Fruit fly (Drosophila melanogaster): ENCODE data around the gene CG9471.

Gene CG9471

DNA sequence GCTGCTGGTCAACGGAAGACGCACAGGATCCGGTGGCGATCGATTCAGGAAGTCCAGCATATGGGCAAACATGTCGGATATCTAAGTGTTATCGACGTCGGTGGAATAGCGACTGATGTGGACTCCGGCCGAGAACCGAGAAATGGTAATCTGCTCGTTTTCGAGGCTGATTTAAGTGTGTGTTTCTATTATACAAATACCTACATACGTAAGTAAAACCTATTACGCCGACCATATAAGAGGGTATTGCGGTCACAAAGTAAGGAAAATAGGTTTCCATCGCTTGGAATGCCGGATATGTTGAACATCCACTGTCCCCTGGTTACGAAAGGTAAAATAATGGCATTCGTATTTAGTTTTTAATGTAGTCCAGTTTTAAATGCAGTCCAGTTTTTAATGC, 47.0 kb upstream of the CG9471 start, which contains the start of gene CG9459:
Gene CG9459, minus strand, starts transcription at position 101 of the 400 bp plus-strand sequence.
- no peak for TF ChIP-seq jim (GFP tag; optimal IDR thresholded peaks at IDR 0.05)

DNA sequence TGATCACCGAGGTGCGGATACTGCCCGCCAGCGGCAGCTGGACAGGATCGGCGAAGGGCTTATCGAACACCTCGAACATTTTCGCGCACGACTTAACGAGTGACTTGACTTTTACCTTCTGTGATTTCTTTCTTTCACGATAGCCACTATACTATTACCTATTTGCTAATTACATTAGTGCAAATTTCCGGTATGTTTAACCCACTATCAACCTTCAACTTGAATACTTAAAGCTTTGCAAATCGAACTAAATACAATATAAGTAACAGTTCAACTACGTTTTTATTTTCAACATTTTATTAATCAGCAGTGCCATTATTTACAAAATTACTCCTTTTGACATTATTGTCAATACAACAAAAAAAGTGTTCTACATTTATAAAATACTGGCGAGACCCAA, 45.5 kb upstream of the CG9471 start, which contains the start of gene CG16904:
Gene CG16904, minus strand, starts transcription at position 101 of the 400 bp plus-strand sequence.
- TF ChIP-seq Rel (GFP tag; optimal IDR thresholded peaks at IDR 0.05) (no peak), Rel (tag; optimal IDR thresholded peaks at IDR 0.05) (no peak), Jra (GFP tag; optimal IDR thresholded peaks at IDR 0.05) (no peak), psq (GFP tag; optimal IDR thresholded peaks at IDR 0.05) (no peak), pan (optimal IDR thresholded peaks at IDR 0.05) (no peak), rgr (GFP tag; optimal IDR thresholded peaks at IDR 0.05) (no peak), jim (GFP tag; optimal IDR thresholded peaks at IDR 0.05) (no peak), sage (GFP tag; optimal IDR thresholded peaks at IDR 0.05) (no peak), Vsx2 (GFP tag; optimal IDR thresholded peaks at IDR 0.05; ENCODE audit: partially characterized antibody) (no peak), tai (GFP tag; optimal IDR thresholded peaks at IDR 0.05) (no peak), dmrt93B (GFP tag; optimal IDR thresholded peaks at IDR 0.05) (no peak), dl (GFP tag; optimal IDR thresholded peaks at IDR 0.05; ENCODE audit: insufficient read depth in 1 of 2, partially characterized antibody in 2 of 2) (no peak), fru (GFP tag; optimal IDR thresholded peaks at IDR 0.05) (no peak), dsf (GFP tag; optimal IDR thresholded peaks at IDR 0.05; ENCODE audit: borderline replicate concordance) (no peak), N (GFP tag; optimal IDR thresholded peaks at IDR 0.05) (no peak), Dif (GFP tag; optimal IDR thresholded peaks at IDR 0.05; ENCODE audit: partially characterized antibody) (no peak), Myc (optimal IDR thresholded peaks at IDR 0.05) (no peak), Hr78 (GFP tag; optimal IDR thresholded peaks at IDR 0.05) (no peak), lola (GFP tag; optimal IDR thresholded peaks at IDR 0.05) (no peak), Hnf4 (GFP tag; optimal IDR thresholded peaks at IDR 0.05) (no peak), Abd-B (GFP tag; optimal IDR thresholded peaks at IDR 0.05) (no peak)

DNA sequence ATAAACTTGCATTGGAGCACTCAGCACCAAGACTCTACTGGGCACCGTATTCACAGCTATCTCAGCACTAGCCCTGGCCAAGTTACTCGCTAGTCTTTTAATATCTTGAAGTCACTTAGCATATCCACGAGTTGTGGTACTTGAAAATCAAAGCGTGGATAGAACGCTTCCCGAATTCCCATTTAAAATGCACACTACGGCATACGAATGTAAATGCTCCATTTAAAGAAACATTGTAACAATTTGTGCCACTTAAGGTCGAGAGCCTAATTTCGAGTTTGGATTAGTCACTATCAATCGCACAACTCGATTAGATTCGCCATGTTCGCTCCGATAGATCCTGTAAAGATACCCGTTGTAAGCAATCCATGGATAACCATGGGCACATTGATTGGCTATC, 42.5 kb upstream of the CG9471 start, which contains the start of gene eloF:
Gene eloF, plus strand, starts transcription at position 301 of the 400 bp plus-strand sequence.
- TF ChIP-seq N (GFP tag; optimal IDR thresholded peaks at IDR 0.05) = no peak
- no peak for TF ChIP-seq Sp1 (GFP tag; optimal IDR thresholded peaks at IDR 0.05)
- TF ChIP-seq OdsH (GFP tag; optimal IDR thresholded peaks at IDR 0.05) = no peak
- no peak for TF ChIP-seq lola (GFP tag; optimal IDR thresholded peaks at IDR 0.05)
- no peak for TF ChIP-seq br (GFP tag; optimal IDR thresholded peaks at IDR 0.05)
- no peak for TF ChIP-seq HLH106 (tag; optimal IDR thresholded peaks at IDR 0.05)

DNA sequence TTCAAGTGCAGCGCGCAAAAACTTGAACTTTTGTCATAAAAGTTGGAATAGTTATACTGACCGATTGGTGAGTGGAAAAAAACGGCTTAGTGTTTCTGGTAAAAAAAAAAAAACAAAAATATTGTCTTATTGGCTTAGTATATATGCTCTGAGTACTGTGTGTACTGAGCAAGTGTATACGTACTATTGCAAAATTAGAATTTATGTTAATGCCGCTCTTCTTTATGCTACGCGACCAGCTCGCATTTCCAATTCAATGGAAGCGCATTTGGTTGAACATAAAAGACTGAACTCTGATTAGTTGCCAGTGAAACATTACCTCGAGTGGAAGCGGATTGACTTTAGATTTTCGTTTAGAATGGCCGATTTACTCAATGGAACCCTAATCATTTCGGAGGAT, 41.1 kb upstream of the CG9471 start, which contains the start of gene CG8534:
Gene CG8534, plus strand, starts transcription at position 301 of the 400 bp plus-strand sequence.
- TF ChIP-seq Hr83 (GFP tag; optimal IDR thresholded peaks at IDR 0.05; ENCODE audit: poor library complexity, severe bottlenecking) = no peak
- no peak for TF ChIP-seq psq (GFP tag; optimal IDR thresholded peaks at IDR 0.05)
- TF ChIP-seq Vsx2 (GFP tag; optimal IDR thresholded peaks at IDR 0.05; ENCODE audit: partially characterized antibody) = no peak
- TF ChIP-seq Jra (GFP tag; optimal IDR thresholded peaks at IDR 0.05) = no peak
- TF ChIP-seq Abd-B (GFP tag; optimal IDR thresholded peaks at IDR 0.05) = no peak
- TF ChIP-seq GATAd (GFP tag; optimal IDR thresholded peaks at IDR 0.05) = no peak
- no peak for TF ChIP-seq CrebA (GFP tag; optimal IDR thresholded peaks at IDR 0.05; ENCODE audit: borderline replicate concordance)
- no peak for TF ChIP-seq N (GFP tag; optimal IDR thresholded peaks at IDR 0.05)
- TF ChIP-seq h (GFP tag; optimal IDR thresholded peaks at IDR 0.05) = no peak
- no peak for TF ChIP-seq Sp1 (GFP tag; optimal IDR thresholded peaks at IDR 0.05)
- TF ChIP-seq foxo (GFP tag; optimal IDR thresholded peaks at IDR 0.05) = no peak
- no peak for TF ChIP-seq tai (GFP tag; optimal IDR thresholded peaks at IDR 0.05)
- TF ChIP-seq woc (GFP tag; optimal IDR thresholded peaks at IDR 0.05) = no peak
- TF ChIP-seq fru (GFP tag; optimal IDR thresholded peaks at IDR 0.05) = no peak

DNA sequence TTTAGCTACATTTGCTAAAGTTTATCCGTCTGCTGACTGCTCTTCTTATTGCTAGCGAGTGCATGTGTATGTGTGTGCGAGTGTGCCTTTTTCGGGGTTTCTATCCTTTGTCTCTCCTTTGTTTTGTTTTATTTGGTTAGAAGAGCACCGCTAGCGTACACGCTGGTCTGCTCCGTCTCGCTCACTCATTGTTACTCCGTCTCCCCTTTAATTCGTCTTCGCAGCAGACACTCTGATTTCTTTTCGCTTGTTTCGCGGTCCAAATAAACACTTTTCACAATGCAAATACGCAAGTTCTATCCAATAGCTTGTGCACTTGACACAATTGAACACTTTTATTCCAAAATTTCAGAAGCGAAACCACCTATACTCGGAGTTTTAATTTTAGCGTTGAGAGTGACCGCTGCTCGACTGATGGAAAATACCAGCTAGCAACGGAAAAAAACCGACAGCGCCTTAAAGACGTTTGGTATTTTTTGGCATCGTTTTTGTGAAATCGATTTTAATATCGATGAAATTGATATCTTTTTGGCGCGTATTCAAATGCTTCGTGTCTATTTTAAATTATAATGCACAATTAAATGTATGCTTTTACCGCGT, 37.7 kb upstream of the CG9471 start, which contains the start of gene FBXO11:
Gene FBXO11, minus strand, starts transcription at position 423 of the 600 bp plus-strand sequence.
- no peak for TF ChIP-seq Rel (GFP tag; optimal IDR thresholded peaks at IDR 0.05)
- peak; percentile 95 for TF ChIP-seq Rel (tag; optimal IDR thresholded peaks at IDR 0.05)
- peak; percentile 24 for TF ChIP-seq CG9705 (GFP tag; optimal IDR thresholded peaks at IDR 0.05)
- TF ChIP-seq rgr (GFP tag; optimal IDR thresholded peaks at IDR 0.05) = peak; percentile 46
- TF ChIP-seq HLH106 (tag; optimal IDR thresholded peaks at IDR 0.05) = peak; percentile 10
- peak; percentile 12 for TF ChIP-seq OdsH (GFP tag; optimal IDR thresholded peaks at IDR 0.05)
- TF ChIP-seq brk (GFP tag; optimal IDR thresholded peaks at IDR 0.05) = no peak
- peak; percentile 6 for TF ChIP-seq sage (GFP tag; optimal IDR thresholded peaks at IDR 0.05)
- peak; percentile 98 for TF ChIP-seq jim (GFP tag; optimal IDR thresholded peaks at IDR 0.05)
- TF ChIP-seq psq (GFP tag; optimal IDR thresholded peaks at IDR 0.05) = peak; percentile 100
- no peak for TF ChIP-seq pan (optimal IDR thresholded peaks at IDR 0.05)
- TF ChIP-seq dl (GFP tag; optimal IDR thresholded peaks at IDR 0.05; ENCODE audit: insufficient read depth in 1 of 2, partially characterized antibody in 2 of 2) = no peak
- TF ChIP-seq Sp1 (GFP tag; optimal IDR thresholded peaks at IDR 0.05) = peak; percentile 78

Data from whole organism, wandering third instar larva.